Worm (Caenorhabditis elegans): ENCODE data around the gene K02E2.6.

ce11 chrV:20423428-20423827, 43.1 kb downstream of the K02E2.6 start:
- TF ChIP-seq ceh-83 (GFP tag; optimal IDR thresholded peaks at IDR 0.05) (no peak), blmp-1 (tag; optimal IDR thresholded peaks at IDR 0.05) (no peak), pha-4 (tag; optimal IDR thresholded peaks at IDR 0.05) (no peak), nhr-28 (tag; optimal IDR thresholded peaks at IDR 0.05) (no peak), ces-1 (GFP tag; optimal IDR thresholded peaks at IDR 0.05) (no peak), nhr-237 (tag; optimal IDR thresholded peaks at IDR 0.05) (no peak), unc-62 (GFP tag; optimal IDR thresholded peaks at IDR 0.05) (no peak), ztf-11 (tag; optimal IDR thresholded peaks at IDR 0.05) (no peak), snpc-4 (tag; optimal IDR thresholded peaks at IDR 0.05) (no peak), bed-3 (GFP tag; optimal IDR thresholded peaks at IDR 0.05) (no peak), cnd-1 (tag; optimal IDR thresholded peaks at IDR 0.05) (no peak), lsy-2 (tag; optimal IDR thresholded peaks at IDR 0.05) (no peak), lin-32 (GFP tag; optimal IDR thresholded peaks at IDR 0.05) (no peak)

All from whole organism, mixed stage, embryonic.